5 fruit fly cellular contexts compared by ENCODE assay signal in genomic region chrX:9930882-9931281, dm6.
TF ChIP-seq lines count a peak whose summit lies in the region.

Idgf4 (minus strand) TSS chrX:9930948.

- TF ChIP-seq CTCF in whole organism, embryonic (GFP tag; optimal IDR thresholded peaks at IDR 0.05; lab: Kevin White, UChicago) = no peak

TF ChIP-seq in whole organism, adult, 20 proteins besides CTCF, POLR2A, EP300 and RAD21:
- peak; percentile 8 for TF ChIP-seq ovo (GFP tag; optimal IDR thresholded peaks at IDR 0.05; lab: Kevin White, UChicago)
- TF ChIP-seq CG7101 (tag; optimal IDR thresholded peaks at IDR 0.05; lab: Kevin White, UChicago) = no peak

TF ChIP-seq in whole organism, embryonic, 481 proteins besides CTCF, POLR2A, EP300 and RAD21 (continues in another document):
- peak; percentile 63 for TF ChIP-seq CG17829 (tag; optimal IDR thresholded peaks at IDR 0.05; lab: Kevin White, UChicago)
- TF ChIP-seq CG17328 (GFP tag; IDR thresholded peaks at IDR 0.05; lab: Robert Waterston, UW) = no peak
- peak; percentile 83 for TF ChIP-seq crol (GFP tag; IDR thresholded peaks at IDR 0.05; lab: Robert Waterston, UW)
- TF ChIP-seq Dad (GFP tag; optimal IDR thresholded peaks at IDR 0.05; lab: Kevin White, UChicago) = no peak
- no peak for TF ChIP-seq CG14965 (GFP tag; optimal IDR thresholded peaks at IDR 0.05; lab: Kevin White, UChicago; ENCODE audit: borderline replicate concordance)
- no peak for TF ChIP-seq Gsc (GFP tag; IDR thresholded peaks at IDR 0.05; lab: Robert Waterston, UW)
- peak; percentile 9 for TF ChIP-seq CG15514 (GFP tag; optimal IDR thresholded peaks at IDR 0.05; lab: Kevin White, UChicago)
- TF ChIP-seq gem (tag; optimal IDR thresholded peaks at IDR 0.05; lab: Kevin White, UChicago) = peak; percentile 26
- TF ChIP-seq lbe (GFP tag; optimal IDR thresholded peaks at IDR 0.05; lab: Kevin White, UChicago) = no peak
- TF ChIP-seq ken (GFP tag; IDR thresholded peaks at IDR 0.05; lab: Robert Waterston, UW) = no peak
- TF ChIP-seq chif (GFP tag; optimal IDR thresholded peaks at IDR 0.05; lab: Kevin White, UChicago) = peak in 1 of 2 experiments; percentile 4
- TF ChIP-seq Side (GFP tag; optimal IDR thresholded peaks at IDR 0.05; lab: Kevin White, UChicago) = no peak
- TF ChIP-seq Lhr (GFP tag; optimal IDR thresholded peaks at IDR 0.05; lab: Kevin White, UChicago) = no peak
- peak; percentile 8 for TF ChIP-seq CG34376 (GFP tag; optimal IDR thresholded peaks at IDR 0.05; lab: Kevin White, UChicago)
- peak; percentile 47 for TF ChIP-seq CG18476 (GFP tag; optimal IDR thresholded peaks at IDR 0.05; lab: Kevin White, UChicago)
- peak in 1 of 2 experiments; percentile 40 for TF ChIP-seq Pdp1 (GFP tag; optimal IDR thresholded peaks at IDR 0.05; lab: Kevin White, UChicago)
- peak; percentile 51 for TF ChIP-seq sug (tag; optimal IDR thresholded peaks at IDR 0.05; lab: Kevin White, UChicago)
- TF ChIP-seq CG2875 (GFP tag; optimal IDR thresholded peaks at IDR 0.05; lab: Kevin White, UChicago) = peak; percentile 18
- TF ChIP-seq sens (GFP tag; lab: Kevin White, UChicago) = peak; percentile 72
- TF ChIP-seq CG2120 (GFP tag; optimal IDR thresholded peaks at IDR 0.05; lab: Kevin White, UChicago) = peak; percentile 12
- peak; percentile 22 for TF ChIP-seq CG13894 (tag; optimal IDR thresholded peaks at IDR 0.05; lab: Kevin White, UChicago)
- peak; percentile 2 for TF ChIP-seq CG11504 (tag; optimal IDR thresholded peaks at IDR 0.05; lab: Kevin White, UChicago)

TF ChIP-seq in whole organism, prepupa, 60 proteins besides CTCF, POLR2A, EP300 and RAD21:
- TF ChIP-seq CG6163 (GFP tag; IDR thresholded peaks at IDR 0.05; lab: Robert Waterston, UW) = 0 out of 3 replicates have a peak, but pooled peaks have one; percentile 33
- TF ChIP-seq eg (GFP tag; IDR thresholded peaks at IDR 0.05; lab: Robert Waterston, UW) = peak; percentile 71; the same call in 2 of the 3 replicates
- TF ChIP-seq Hr38 (GFP tag; optimal IDR thresholded peaks at IDR 0.05; lab: Kevin White, UChicago) = no peak
- TF ChIP-seq Eip78C (GFP tag; lab: Kevin White, UChicago) = peak; percentile 6
- TF ChIP-seq vri (GFP tag; optimal IDR thresholded peaks at IDR 0.05; lab: Kevin White, UChicago) = peak; percentile 23
- TF ChIP-seq CG11902 (GFP tag; optimal IDR thresholded peaks at IDR 0.05; lab: Kevin White, UChicago) = no peak
- TF ChIP-seq Gug (GFP tag; IDR thresholded peaks at IDR 0.05; lab: Robert Waterston, UW) = 0 out of 2 replicates have a peak, but pooled peaks have one; percentile 8
- TF ChIP-seq pdm3 (GFP tag; optimal IDR thresholded peaks at IDR 0.05; lab: Kevin White, UChicago) = no peak
- no peak for TF ChIP-seq Eip93F (GFP tag; optimal IDR thresholded peaks at IDR 0.05; lab: Kevin White, UChicago)
- peak; percentile 32 for TF ChIP-seq CG6276 (GFP tag; optimal IDR thresholded peaks at IDR 0.05; lab: Kevin White, UChicago)
- peak; percentile 9 for TF ChIP-seq CG16779 (tag; optimal IDR thresholded peaks at IDR 0.05; lab: Kevin White, UChicago)
- TF ChIP-seq CG32006 (GFP tag; optimal IDR thresholded peaks at IDR 0.05; lab: Kevin White, UChicago) = peak; percentile 15
- no peak for TF ChIP-seq ss (GFP tag; optimal IDR thresholded peaks at IDR 0.05; lab: Kevin White, UChicago)
- 0 out of 3 replicates have a peak, but pooled peaks have one; percentile 20 for TF ChIP-seq CG8119 (GFP tag; IDR thresholded peaks at IDR 0.05; lab: Robert Waterston, UW)
- TF ChIP-seq fkh (GFP tag; optimal IDR thresholded peaks at IDR 0.05; lab: Kevin White, UChicago) = peak; percentile 72
- TF ChIP-seq topi (GFP tag; optimal IDR thresholded peaks at IDR 0.05; lab: Kevin White, UChicago) = no peak
- TF ChIP-seq CG15336 (GFP tag; IDR thresholded peaks at IDR 0.05; lab: Robert Waterston, UW) = peak; percentile 42; the same call in 1 of the 2 replicates
TF ChIP-seq in whole organism, prepupa: peak in this region for 11.

TF ChIP-seq in whole organism, pupa, 21 proteins besides CTCF, POLR2A, EP300 and RAD21:
- TF ChIP-seq Snoo (tag; optimal IDR thresholded peaks at IDR 0.05; lab: Kevin White, UChicago) = no peak
- peak; percentile 45; the same call in 1 of the 2 replicates for TF ChIP-seq Ets98B (GFP tag; IDR thresholded peaks at IDR 0.05; lab: Robert Waterston, UW)
- TF ChIP-seq CG14655 (GFP tag; optimal IDR thresholded peaks at IDR 0.05; lab: Kevin White, UChicago) = peak; percentile 39
- no peak for TF ChIP-seq EcR (GFP tag; optimal IDR thresholded peaks at IDR 0.05; lab: Kevin White, UChicago)
- TF ChIP-seq CG8301 (tag; optimal IDR thresholded peaks at IDR 0.05; lab: Kevin White, UChicago) = peak; percentile 4
- TF ChIP-seq CG4496 (GFP tag; IDR thresholded peaks at IDR 0.05; lab: Robert Waterston, UW) = peak; percentile 73
- TF ChIP-seq CG12605 (GFP tag; IDR thresholded peaks at IDR 0.05; lab: Robert Waterston, UW) = peak; percentile 73
- TF ChIP-seq CG32121 (GFP tag; IDR thresholded peaks at IDR 0.05; lab: Robert Waterston, UW) = peak; percentile 30; the same call in 1 of the 2 replicates
- TF ChIP-seq fd96Ca (GFP tag; IDR thresholded peaks at IDR 0.05; lab: Robert Waterston, UW) = no peak
- TF ChIP-seq CG13204 (GFP tag; optimal IDR thresholded peaks at IDR 0.05; lab: Kevin White, UChicago) = no peak
- TF ChIP-seq gl (tag; optimal IDR thresholded peaks at IDR 0.05; lab: Kevin White, UChicago) = no peak
TF ChIP-seq in whole organism, pupa: peak in this region for 6.

TF ChIP-seq in whole organism, wandering third instar larva, 38 proteins besides CTCF, POLR2A, EP300 and RAD21:
- TF ChIP-seq psq (GFP tag; optimal IDR thresholded peaks at IDR 0.05; lab: Kevin White, UChicago) (peak; percentile 65), Dfd (GFP tag; optimal IDR thresholded peaks at IDR 0.05; lab: Kevin White, UChicago) (no peak), jim (GFP tag; optimal IDR thresholded peaks at IDR 0.05; lab: Kevin White, UChicago) (peak; percentile 17), h (GFP tag; optimal IDR thresholded peaks at IDR 0.05; lab: Kevin White, UChicago) (peak; percentile 9), Jra (GFP tag; optimal IDR thresholded peaks at IDR 0.05; lab: Kevin White, UChicago) (no peak), sv (GFP tag; optimal IDR thresholded peaks at IDR 0.05; lab: Kevin White, UChicago) (no peak), Rel (GFP tag; optimal IDR thresholded peaks at IDR 0.05; lab: Kevin White, UChicago) (no peak), Rel (tag; optimal IDR thresholded peaks at IDR 0.05; lab: Kevin White, UChicago) (peak; percentile 1)
